Worm (Caenorhabditis elegans) whole organism, L4 larva: Measurements from ENCODE around the gene dvc-1.

ENCODE experiments used
- ZK546.5 ChIP-seq, 2 experiments: sonication (generic microtip); optimal IDR thresholded peaks; 2 replicates each; lab custom pipeline; 2017; ENCODE audit warnings: missing biosample characterization in 2 of 2, missing genetic modification characterization in 2 of 2
- daf-12 ChIP-seq: fragments of 150-350 bp; optimal IDR thresholded peaks from 2 replicates; lab custom pipeline; 2014; ENCODE audit warnings: missing biosample characterization, missing genetic modification reagents, missing genetic modification characterization
- dmd-8 ChIP-seq: fragments of 200-800 bp; sonication (Bioruptor generic); IDR thresholded peaks from 2 replicates; pipeline ENCODE4 v1.3.6; 2022; ENCODE audit warnings: missing genetic modification characterization, missing compliant biosample characterization
- lsy-2 ChIP-seq, 2 experiments: fragments of 150-350 bp in 1 of 2; sonication (generic microtip) in 1 of 2; optimal IDR thresholded peaks; 2 replicates each; lab custom pipeline; 2014 to 2017; ENCODE audit warnings: missing biosample characterization in 2 of 2, missing genetic modification characterization in 2 of 2
- pha-4 ChIP-seq, 2 experiments: fragments of 150-350 bp in 1 of 2; fragments of 200-800 bp in 1 of 2; sonication (Bioruptor generic) in 1 of 2; IDR thresholded peaks in 1 of 2; optimal IDR thresholded peaks in 1 of 2; 2 replicates each; pipeline versions ENCODE4 v1.3.6 to Lab custom; 2014 to 2022; ENCODE audit warnings: missing genetic modification characterization in 2 of 2, missing genetic modification reagents in 2 of 2, missing biosample characterization in 1 of 2, missing compliant biosample characterization in 1 of 2
- zag-1 ChIP-seq: fragments of 150-350 bp; optimal IDR thresholded peaks from 2 replicates; lab custom pipeline; 2014; ENCODE audit warnings: missing biosample characterization, missing genetic modification characterization

ce11 chrV:11204452-11204851, 34.7 kb downstream of the dvc-1 start:
- TF ChIP-seq pha-4 (GFP tag; IDR thresholded peaks at IDR 0.05; lab: Robert Waterston, UW) (no peak), pha-4 (tag; optimal IDR thresholded peaks at IDR 0.05; lab: Kevin White, UChicago) (no peak), dmd-8 (GFP tag; lab: Robert Waterston, UW) (no peak), lsy-2 (tag; optimal IDR thresholded peaks at IDR 0.05; lab: Kevin White, UChicago) (no peak), daf-12 (tag; lab: Kevin White, UChicago) (no peak), zag-1 (tag; lab: Kevin White, UChicago) (no peak), ZK546.5 (tag; optimal IDR thresholded peaks at IDR 0.05; lab: Kevin White, UChicago) (no peak)
